Worm (Caenorhabditis elegans) whole organism, L1 larva: ENCODE results near the gene mua-3.

Experiments used
- C04F5.9 ChIP-seq: sonication (generic microtip); optimal IDR thresholded peaks from 2 replicates; lab custom pipeline; 2016; ENCODE audit warnings: missing genetic modification characterization, missing compliant biosample characterization
- C34B4.2 ChIP-seq: sonication (generic microtip); optimal IDR thresholded peaks from 2 replicates; lab custom pipeline; 2017; ENCODE audit warnings: mild to moderate bottlenecking, missing genetic modification characterization, missing compliant biosample characterization
- F16B12.6 ChIP-seq: fragments of 150-350 bp; optimal IDR thresholded peaks from 2 replicates; lab custom pipeline; 2014; ENCODE audit warnings: missing biosample characterization, missing genetic modification characterization
- aha-1 ChIP-seq: fragments of 150-350 bp; optimal IDR thresholded peaks from 2 replicates; lab custom pipeline; 2014; ENCODE audit warnings: missing biosample characterization, missing genetic modification characterization
- aly-2 ChIP-seq: fragments of 150-350 bp; optimal IDR thresholded peaks from 2 replicates; lab custom pipeline; 2014; ENCODE audit warnings: missing biosample characterization, missing genetic modification characterization
- ama-1 ChIP-seq: fragments of 150-350 bp; optimal IDR thresholded peaks from 2 replicates; lab custom pipeline; 2014
- ceh-8 ChIP-seq: fragments of 200-800 bp; sonication (Bioruptor generic); optimal IDR thresholded peaks from 2 replicates; lab custom pipeline; 2018; ENCODE audit warnings: mild to moderate bottlenecking, missing genetic modification characterization, moderate library complexity, missing compliant biosample characterization
- ceh-90 ChIP-seq: sonication (generic microtip); optimal IDR thresholded peaks from 2 replicates; lab custom pipeline; 2016; ENCODE audit warnings: missing genetic modification characterization, missing compliant biosample characterization
- ces-1 ChIP-seq: fragments of 150-350 bp; optimal IDR thresholded peaks from 2 replicates; lab custom pipeline; 2014; ENCODE audit warnings: missing biosample characterization, missing genetic modification reagents, missing genetic modification characterization
- dpl-1 ChIP-seq, 3 experiments: fragments of 150-350 bp in 2 of 3; sonication (generic microtip) in 1 of 3; optimal IDR thresholded peaks; 2 replicates each; lab custom pipeline; 2014 to 2017; ENCODE audit warnings: missing biosample characterization in 3 of 3, missing genetic modification characterization in 3 of 3, missing genetic modification reagents in 3 of 3
- dsc-1 ChIP-seq: sonication (generic microtip); optimal IDR thresholded peaks from 2 replicates; lab custom pipeline; 2016; ENCODE audit warnings: mild to moderate bottlenecking, missing genetic modification characterization, missing compliant biosample characterization
- efl-1 ChIP-seq, 4 experiments: fragments of 150-350 bp; optimal IDR thresholded peaks in 3 of 4; peaks in 1 of 4; 1 replicate in 1 of 4; 2 replicates in 3 of 4; lab custom pipeline; 2014; ENCODE audit warnings: missing biosample characterization in 2 of 4, missing genetic modification characterization in 2 of 4, missing genetic modification reagents in 2 of 4
- egl-13 ChIP-seq: sonication (generic microtip); optimal IDR thresholded peaks from 2 replicates; lab custom pipeline; 2016; ENCODE audit warnings: missing genotype, missing genetic modification reagents, missing genetic modification characterization, missing compliant biosample characterization
- elt-2 ChIP-seq: sonication (generic microtip); optimal IDR thresholded peaks from 2 replicates; lab custom pipeline; 2016; ENCODE audit warnings: missing genetic modification characterization, mild to moderate bottlenecking, inconsistent platforms, missing compliant biosample characterization, missing genetic modification reagents
- elt-3 ChIP-seq, 6 experiments: fragments of 150-350 bp in 1 of 6; sonication (generic microtip); optimal IDR thresholded peaks; 2 replicates each; lab custom pipeline; 2017 to 2018; ENCODE audit warnings: missing biosample characterization in 6 of 6, missing genetic modification characterization in 6 of 6, inconsistent platforms in 1 of 6
- fkh-10 ChIP-seq: sonication (generic microtip); optimal IDR thresholded peaks from 2 replicates; lab custom pipeline; 2017; ENCODE audit warnings: missing biosample characterization, missing genetic modification reagents, missing genetic modification characterization
- fkh-8 ChIP-seq: sonication (generic microtip); optimal IDR thresholded peaks from 2 replicates; lab custom pipeline; 2016; ENCODE audit warnings: mild to moderate bottlenecking, missing genetic modification characterization, missing compliant biosample characterization
- fos-1 ChIP-seq: fragments of 150-350 bp; optimal IDR thresholded peaks from 2 replicates; lab custom pipeline; 2014; ENCODE audit warnings: missing biosample characterization, missing genetic modification characterization
- hpl-2 ChIP-seq: fragments of 150-350 bp; optimal IDR thresholded peaks from 2 replicates; lab custom pipeline; 2014; ENCODE audit warnings: missing biosample characterization, missing genetic modification reagents, missing genetic modification characterization
- irx-1 ChIP-seq: sonication (generic microtip); optimal IDR thresholded peaks from 2 replicates; lab custom pipeline; 2016; ENCODE audit warnings: missing genetic modification characterization, missing compliant biosample characterization
- jun-1 ChIP-seq: fragments of 150-350 bp; optimal IDR thresholded peaks from 2 replicates; lab custom pipeline; 2014; ENCODE audit warnings: missing biosample characterization, missing genetic modification reagents, missing genetic modification characterization
- lin-14 ChIP-seq: fragments of 200-800 bp; sonication (Bioruptor generic); optimal IDR thresholded peaks from 2 replicates; lab custom pipeline; 2018; ENCODE audit warnings: mild to moderate bottlenecking, missing genetic modification characterization, moderate library complexity, missing compliant biosample characterization
- lin-15B ChIP-seq: fragments of 150-350 bp; sonication (generic microtip); optimal IDR thresholded peaks from 3 replicates; lab custom pipeline; 2014; ENCODE audit warnings: missing biosample characterization, missing genetic modification characterization
- lir-3 ChIP-seq: sonication (generic microtip); optimal IDR thresholded peaks from 2 replicates; lab custom pipeline; 2016; ENCODE audit warnings: mild to moderate bottlenecking, missing genetic modification characterization, moderate library complexity, missing compliant biosample characterization; ENCODE audit not compliant: poor library complexity
- mdl-1 ChIP-seq, 2 experiments: fragments of 150-350 bp; optimal IDR thresholded peaks; 2 replicates each; lab custom pipeline; 2014 to 2017; ENCODE audit warnings: missing biosample characterization in 2 of 2, missing genetic modification characterization in 2 of 2, inconsistent platforms in 1 of 2
- mef-2 ChIP-seq: fragments of 150-350 bp; optimal IDR thresholded peaks from 2 replicates; lab custom pipeline; 2014; ENCODE audit warnings: missing biosample characterization, missing genetic modification characterization
- nhr-19 ChIP-seq: fragments of 200-800 bp; sonication (Bioruptor generic); conservative IDR thresholded peaks from 2 replicates; pipeline ENCODE4 v1.3.6; 2022; ENCODE audit warnings: missing genetic modification characterization, missing compliant biosample characterization
- nhr-20 ChIP-seq: sonication (generic microtip); optimal IDR thresholded peaks from 2 replicates; lab custom pipeline; 2016; ENCODE audit warnings: mild to moderate bottlenecking, missing genetic modification characterization, missing compliant biosample characterization
- nhr-237 ChIP-seq: fragments of 150-350 bp; optimal IDR thresholded peaks from 2 replicates; lab custom pipeline; 2014; ENCODE audit warnings: missing biosample characterization, missing genetic modification characterization
- nhr-47 ChIP-seq: sonication (generic microtip); optimal IDR thresholded peaks from 2 replicates; lab custom pipeline; 2016; ENCODE audit warnings: mild to moderate bottlenecking, missing genetic modification characterization, moderate library complexity, missing compliant biosample characterization
- nhr-71 ChIP-seq: sonication (generic microtip); optimal IDR thresholded peaks from 2 replicates; lab custom pipeline; 2016; ENCODE audit warnings: mild to moderate bottlenecking, missing genetic modification characterization, moderate library complexity, missing compliant biosample characterization
- nhr-76 ChIP-seq: sonication (generic microtip); optimal IDR thresholded peaks from 2 replicates; lab custom pipeline; 2017; ENCODE audit warnings: missing biosample characterization, missing genetic modification characterization
- nhr-77 ChIP-seq: fragments of 150-350 bp; optimal IDR thresholded peaks from 2 replicates; lab custom pipeline; 2014; ENCODE audit warnings: missing biosample characterization, missing genetic modification characterization
- nhr-85 ChIP-seq: sonication (generic microtip); peaks from one replicate; lab custom pipeline; 2016; ENCODE audit warnings: missing genetic modification characterization, inconsistent platforms, missing compliant biosample characterization
- nhr-90 ChIP-seq: sonication (generic microtip); optimal IDR thresholded peaks from 2 replicates; lab custom pipeline; 2016; ENCODE audit warnings: mild to moderate bottlenecking, missing genetic modification characterization, missing compliant biosample characterization; ENCODE audit not compliant: poor library complexity
- pag-3 ChIP-seq: sonication (generic microtip); optimal IDR thresholded peaks from 2 replicates; lab custom pipeline; 2017; ENCODE audit warnings: missing genetic modification characterization, mild to moderate bottlenecking, missing compliant biosample characterization, antibody characterized with exemption, borderline replicate concordance; ENCODE audit not compliant: insufficient read depth
- pax-3 ChIP-seq: fragments of 200-800 bp; sonication (Bioruptor generic); optimal IDR thresholded peaks from 2 replicates; lab custom pipeline; 2018; ENCODE audit warnings: mild to moderate bottlenecking, missing genetic modification characterization, moderate library complexity, missing compliant biosample characterization
- skn-1 ChIP-seq: fragments of 150-350 bp; optimal IDR thresholded peaks from 2 replicates; lab custom pipeline; 2014; ENCODE audit warnings: missing biosample characterization, missing genetic modification characterization
- snpc-4 ChIP-seq: fragments of 150-350 bp; optimal IDR thresholded peaks from 2 replicates; lab custom pipeline; 2014; ENCODE audit warnings: missing biosample characterization, missing genetic modification characterization
- snu-23 ChIP-seq: sonication (generic microtip); optimal IDR thresholded peaks from 2 replicates; lab custom pipeline; 2016; ENCODE audit warnings: missing genetic modification characterization, missing compliant biosample characterization
- sox-4 ChIP-seq: sonication (generic microtip); optimal IDR thresholded peaks from 2 replicates; lab custom pipeline; 2016; ENCODE audit warnings: missing genetic modification characterization, missing compliant biosample characterization
- unc-130 ChIP-seq: fragments of 150-350 bp; optimal IDR thresholded peaks from 2 replicates; lab custom pipeline; 2017; ENCODE audit warnings: missing biosample characterization, missing genetic modification characterization, inconsistent platforms
- unc-30 ChIP-seq: sonication (generic microtip); optimal IDR thresholded peaks from 2 replicates; lab custom pipeline; 2017; ENCODE audit warnings: missing biosample characterization, missing genetic modification characterization
- unc-62 ChIP-seq: fragments of 150-350 bp; optimal IDR thresholded peaks from 2 replicates; lab custom pipeline; 2014; ENCODE audit warnings: missing biosample characterization, missing genetic modification reagents, missing genetic modification characterization
- unc-86 ChIP-seq: sonication (generic microtip); optimal IDR thresholded peaks from 2 replicates; lab custom pipeline; 2016; ENCODE audit warnings: missing genetic modification characterization, missing compliant biosample characterization
- vab-15 ChIP-seq: sonication (generic microtip); optimal IDR thresholded peaks from 2 replicates; lab custom pipeline; 2017; ENCODE audit warnings: missing genotype, mild to moderate bottlenecking, missing genetic modification characterization, missing compliant biosample characterization
- xbp-1 ChIP-seq: sonication (generic microtip); optimal IDR thresholded peaks from 2 replicates; lab custom pipeline; 2016; ENCODE audit warnings: missing genetic modification characterization, missing compliant biosample characterization
- zip-4 ChIP-seq: fragments of 200-800 bp; sonication (Bioruptor generic); optimal IDR thresholded peaks from 2 replicates; lab custom pipeline; 2018; ENCODE audit warnings: mild to moderate bottlenecking, missing genetic modification characterization, moderate library complexity, missing compliant biosample characterization
- ztf-4 ChIP-seq: fragments of 150-350 bp; optimal IDR thresholded peaks from 2 replicates; lab custom pipeline; 2014; ENCODE audit warnings: missing biosample characterization, missing genetic modification characterization

Gene mua-3

DNA sequence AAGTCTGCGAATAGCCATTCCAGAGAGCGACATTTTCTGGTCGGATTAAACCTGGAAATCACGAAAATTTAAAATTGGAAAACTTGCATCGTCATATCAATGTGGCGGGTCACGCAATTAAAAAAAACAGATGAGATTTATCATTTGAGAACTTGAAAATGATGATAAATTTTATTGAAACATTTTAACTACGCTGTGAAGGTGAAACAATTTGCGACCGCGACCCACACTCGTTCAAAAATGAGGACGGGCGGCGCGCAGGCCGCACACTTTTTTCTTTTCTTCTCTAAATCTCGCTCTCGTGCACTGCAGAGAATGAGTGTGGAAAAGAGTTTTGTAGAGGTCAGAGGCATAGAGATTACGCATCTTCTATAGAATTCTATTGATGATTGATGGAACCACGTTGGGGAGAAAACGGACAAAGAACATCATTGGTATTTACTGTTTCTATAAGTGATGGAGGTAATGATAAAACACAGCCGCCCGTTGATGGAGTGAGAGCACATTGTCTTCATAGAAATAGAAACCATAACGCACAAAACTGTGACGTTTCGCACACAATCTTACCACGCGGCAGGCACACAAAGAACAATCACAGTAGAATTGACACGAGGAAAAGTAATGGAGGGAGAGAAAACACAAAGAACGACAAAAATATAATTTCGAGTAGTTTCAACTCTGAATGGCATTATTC lies 56.2 kb downstream of the mua-3 start, which contains the start of gene cts-1 (continued):
- TF ChIP-seq nhr-85 (tag; lab: Kevin White, UChicago) (peak; percentile 94), skn-1 (tag; lab: Kevin White, UChicago) (peak; percentile 75), unc-30 (no peak), efl-1 (optimal IDR thresholded peaks at IDR 0.05; lab: Kevin White, UChicago) (peak; percentile 72 to 73), efl-1 (GFP tag; optimal IDR thresholded peaks at IDR 0.05 in 1 of 2; lab: Kevin White, UChicago) (peak; percentile 50 to 93), ceh-90 (no peak), mdl-1 (tag; optimal IDR thresholded peaks at IDR 0.05; lab: Kevin White, UChicago) (peak; percentile 28 to 94), egl-13 (tag; lab: Kevin White, UChicago) (no peak), dsc-1 (tag; lab: Kevin White, UChicago) (peak; percentile 12), elt-3 (tag; optimal IDR thresholded peaks at IDR 0.05; lab: Kevin White, UChicago) (peak in 5 of 6 experiments; percentile 18 to 68 (median 66)), pag-3 (tag; lab: Kevin White, UChicago) (peak; percentile 47), lin-14 (GFP tag; lab: Kevin White, UChicago) (peak; percentile 97), nhr-71 (tag; lab: Kevin White, UChicago) (peak; percentile 92), mef-2 (tag; lab: Kevin White, UChicago) (peak; percentile 34), F16B12.6 (peak; percentile 43), pax-3 (tag; lab: Kevin White, UChicago) (peak; percentile 25), fkh-8 (peak; percentile 79), C34B4.2 (tag; lab: Kevin White, UChicago) (peak; percentile 84), nhr-77 (tag; lab: Kevin White, UChicago) (peak; percentile 86), aha-1 (tag; lab: Kevin White, UChicago) (peak; percentile 21), nhr-76 (tag; lab: Kevin White, UChicago) (peak; percentile 30), lir-3 (tag; lab: Kevin White, UChicago) (peak; percentile 66), zip-4 (GFP tag; lab: Kevin White, UChicago) (peak; percentile 14), ztf-4 (tag; lab: Kevin White, UChicago) (peak; percentile 64), nhr-90 (tag; lab: Kevin White, UChicago) (peak; percentile 79), nhr-47 (peak; percentile 76), snpc-4 (peak; percentile 30), unc-62 (no peak), unc-130 (tag; lab: Kevin White, UChicago) (peak; percentile 87), elt-2 (peak; percentile 82), snu-23 (GFP tag; lab: Kevin White, UChicago) (peak; percentile 89), hpl-2 (GFP tag; lab: Kevin White, UChicago) (peak; percentile 77), unc-86 (tag; lab: Kevin White, UChicago) (no peak), dpl-1 (GFP tag; optimal IDR thresholded peaks at IDR 0.05; lab: Kevin White, UChicago) (peak; percentile 41 to 60 (median 53)), C04F5.9 (tag; lab: Kevin White, UChicago) (peak; percentile 23), nhr-20 (peak; percentile 92), ceh-8 (no peak), irx-1 (tag; lab: Kevin White, UChicago) (peak; percentile 59), nhr-19 (no peak), aly-2 (tag; lab: Kevin White, UChicago) (peak; percentile 12), jun-1 (tag; lab: Kevin White, UChicago) (no peak)
- TF ChIP-seq, all 84 proteins: peak for 48

DNA sequence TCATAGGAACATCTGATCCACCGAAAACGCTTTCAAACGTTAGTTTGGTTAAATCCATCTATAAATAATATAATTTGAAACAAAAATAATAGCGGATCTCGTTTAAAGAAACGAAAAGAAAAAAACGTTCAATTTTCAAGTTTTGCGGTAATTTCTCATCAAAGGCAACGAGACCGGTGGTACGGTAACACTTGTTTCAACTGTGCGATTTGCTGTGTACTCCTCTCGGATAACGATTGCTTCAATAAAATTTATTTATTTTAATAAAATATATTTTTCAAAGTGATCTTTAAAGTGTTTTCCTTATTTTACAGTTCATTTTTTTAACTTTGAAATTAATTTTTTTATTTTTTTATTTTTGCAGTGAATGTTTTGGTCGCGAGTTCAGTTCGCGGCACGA lies 58.1 kb downstream of the mua-3 start, which contains the start of the genes rde-4 and cox-14:
rde-4 (minus strand) TSS at position 60 of the 400 bp plus-strand sequence.
cox-14 (plus strand) TSS at position 356 of the 400 bp plus-strand sequence.
- TF ChIP-seq elt-2 (peak; percentile 31), nhr-71 (tag; lab: Kevin White, UChicago) (peak; percentile 88), jun-1 (tag; lab: Kevin White, UChicago) (peak; percentile 50), aha-1 (tag; lab: Kevin White, UChicago) (no peak), xbp-1 (tag; lab: Kevin White, UChicago) (peak; percentile 84), fkh-10 (GFP tag; lab: Kevin White, UChicago) (peak; percentile 16), fos-1 (peak; percentile 39), skn-1 (tag; lab: Kevin White, UChicago) (peak; percentile 92), vab-15 (tag; lab: Kevin White, UChicago) (no peak), nhr-90 (tag; lab: Kevin White, UChicago) (peak; percentile 77), nhr-85 (tag; lab: Kevin White, UChicago) (peak; percentile 89), ces-1 (GFP tag; lab: Kevin White, UChicago) (no peak), sox-4 (tag; lab: Kevin White, UChicago) (peak; percentile 56), ztf-4 (tag; lab: Kevin White, UChicago) (peak; percentile 40), nhr-237 (tag; lab: Kevin White, UChicago) (peak; percentile 38), irx-1 (tag; lab: Kevin White, UChicago) (peak; percentile 66), lin-15B (tag; lab: Kevin White, UChicago) (peak; percentile 89), dsc-1 (tag; lab: Kevin White, UChicago) (peak; percentile 78), snpc-4 (peak; percentile 46), nhr-20 (peak; percentile 82), ama-1 (lab: Kevin White, UChicago) (peak; percentile 58), dpl-1 (GFP tag; optimal IDR thresholded peaks at IDR 0.05; lab: Kevin White, UChicago) (peak; percentile 84 to 93 (median 87))
